Worm (Caenorhabditis elegans): ENCODE results near the gene srbc-79.

DNA sequence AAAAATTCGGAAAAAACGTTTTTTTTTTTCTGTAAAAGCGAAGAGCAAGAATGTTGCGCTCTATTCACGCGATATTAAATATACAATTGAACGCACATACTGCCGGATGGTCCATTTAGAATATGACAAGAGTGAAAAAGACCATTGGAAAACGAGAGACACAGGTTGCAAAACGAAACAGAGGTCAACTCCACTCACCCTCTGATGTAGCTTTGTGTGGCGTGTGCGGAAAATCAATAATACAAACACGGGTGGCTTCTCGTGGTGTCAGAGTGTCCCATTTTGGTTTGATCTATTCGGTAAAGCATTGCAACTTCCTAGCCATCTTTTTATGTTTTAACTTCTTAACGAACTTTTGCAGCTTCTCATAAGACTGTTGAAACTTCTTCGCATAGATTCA is 27.5 kb downstream of the srbc-79 start:
- TF ChIP-seq hnd-1 (tag; optimal IDR thresholded peaks at IDR 0.05) (no peak), ama-1 (optimal IDR thresholded peaks at IDR 0.05) (no peak), sea-1 (GFP tag; conservative IDR thresholded peaks at IDR 0.05) (no peak), tbx-37 (GFP tag; conservative IDR thresholded peaks at IDR 0.05) (no peak), flt-1 (GFP tag; IDR thresholded peaks at IDR 0.05) (no peak), hmg-4 (GFP tag; optimal IDR thresholded peaks at IDR 0.05) (peak; percentile 9), tra-4 (tag; optimal IDR thresholded peaks at IDR 0.05) (no peak)

All from whole organism, early embryonic.